Worm (Caenorhabditis elegans): ENCODE results near the gene Y48E1C.2.
A peak's percentile ranks its signal among the peaks of the same experiment; 100 is the strongest.

Gene Y48E1C.2

ce11 chrII:13447668-13448067 is 23.3 kb downstream of the Y48E1C.2 start (continued):
- TF ChIP-seq nhr-47 (tag; optimal IDR thresholded peaks at IDR 0.05): peak; percentile 88
- peak; percentile 78 for TF ChIP-seq xbp-1 (tag; optimal IDR thresholded peaks at IDR 0.05)
- TF ChIP-seq pag-3 (tag; optimal IDR thresholded peaks at IDR 0.05; ENCODE audit: borderline replicate concordance, insufficient read depth): no peak
- peak in 1 of 2 experiments; percentile 92 for TF ChIP-seq mdl-1 (tag; optimal IDR thresholded peaks at IDR 0.05)
- TF ChIP-seq lin-15B (tag; optimal IDR thresholded peaks at IDR 0.05): peak; percentile 91
- TF ChIP-seq lin-39 (tag; optimal IDR thresholded peaks at IDR 0.05): peak; percentile 15
- TF ChIP-seq nhr-20 (tag; optimal IDR thresholded peaks at IDR 0.05): peak; percentile 91
- TF ChIP-seq ces-1 (GFP tag; optimal IDR thresholded peaks at IDR 0.05): no peak
- peak; percentile 81 for TF ChIP-seq fos-1 (tag; optimal IDR thresholded peaks at IDR 0.05)
- TF ChIP-seq lin-35 (GFP tag; optimal IDR thresholded peaks at IDR 0.05): peak; percentile 82 to 90
- TF ChIP-seq ets-5 (GFP tag; IDR thresholded peaks at IDR 0.05): no peak
- peak; percentile 77 for TF ChIP-seq fkh-10 (GFP tag; optimal IDR thresholded peaks at IDR 0.05)
- no peak for TF ChIP-seq zip-4 (GFP tag; optimal IDR thresholded peaks at IDR 0.05)
- TF ChIP-seq nhr-84 (tag; optimal IDR thresholded peaks at IDR 0.05): no peak
- peak; percentile 44 for TF ChIP-seq ama-1 (optimal IDR thresholded peaks at IDR 0.05)
- TF ChIP-seq pax-3 (tag; optimal IDR thresholded peaks at IDR 0.05): peak; percentile 40
- TF ChIP-seq nhr-237 (tag; optimal IDR thresholded peaks at IDR 0.05): peak; percentile 77
- no peak for TF ChIP-seq zag-1 (tag; optimal IDR thresholded peaks at IDR 0.05)
- peak; percentile 85 to 88 for TF ChIP-seq efl-1 (optimal IDR thresholded peaks at IDR 0.05)
- TF ChIP-seq efl-1 (GFP tag; optimal IDR thresholded peaks at IDR 0.05 in 1 of 2): peak; percentile 78 to 97
- TF ChIP-seq jun-1 (tag; optimal IDR thresholded peaks at IDR 0.05): peak; percentile 59
- TF ChIP-seq ceh-90 (tag; optimal IDR thresholded peaks at IDR 0.05): no peak
- no peak for TF ChIP-seq mab-9 (GFP tag; IDR thresholded peaks at IDR 0.05)
- no peak for TF ChIP-seq aly-2 (tag; optimal IDR thresholded peaks at IDR 0.05)
- TF ChIP-seq blmp-1 (tag; optimal IDR thresholded peaks at IDR 0.05): peak; percentile 71
- peak; percentile 93 for TF ChIP-seq skn-1 (tag; optimal IDR thresholded peaks at IDR 0.05)
- no peak for TF ChIP-seq Y116A8C.19 (tag; optimal IDR thresholded peaks at IDR 0.05; ENCODE audit: borderline replicate concordance)
- peak in 2 of 6 experiments; percentile 67 to 80 for TF ChIP-seq elt-3 (tag; optimal IDR thresholded peaks at IDR 0.05)
- peak; percentile 49 for TF ChIP-seq isw-1 (GFP tag; IDR thresholded peaks at IDR 0.05)
- peak; percentile 97 for TF ChIP-seq fkh-8 (tag; optimal IDR thresholded peaks at IDR 0.05)
- TF ChIP-seq nhr-76 (tag; optimal IDR thresholded peaks at IDR 0.05): no peak
- TF ChIP-seq swsn-7 (tag; optimal IDR thresholded peaks at IDR 0.05): peak; percentile 82
- TF ChIP-seq F16B12.6 (tag; optimal IDR thresholded peaks at IDR 0.05): peak; percentile 75
- TF ChIP-seq ceh-88 (GFP tag; IDR thresholded peaks at IDR 0.05): 0 out of 2 replicates have a peak, but pooled peaks have one; percentile 14
- peak; percentile 36 for TF ChIP-seq mef-2 (tag; optimal IDR thresholded peaks at IDR 0.05)
- peak; percentile 86 for TF ChIP-seq nhr-19 (GFP tag; conservative IDR thresholded peaks at IDR 0.05)
- no peak for TF ChIP-seq vab-15 (tag; optimal IDR thresholded peaks at IDR 0.05)
- TF ChIP-seq hlh-4 (tag; optimal IDR thresholded peaks at IDR 0.05): no peak

DNA sequence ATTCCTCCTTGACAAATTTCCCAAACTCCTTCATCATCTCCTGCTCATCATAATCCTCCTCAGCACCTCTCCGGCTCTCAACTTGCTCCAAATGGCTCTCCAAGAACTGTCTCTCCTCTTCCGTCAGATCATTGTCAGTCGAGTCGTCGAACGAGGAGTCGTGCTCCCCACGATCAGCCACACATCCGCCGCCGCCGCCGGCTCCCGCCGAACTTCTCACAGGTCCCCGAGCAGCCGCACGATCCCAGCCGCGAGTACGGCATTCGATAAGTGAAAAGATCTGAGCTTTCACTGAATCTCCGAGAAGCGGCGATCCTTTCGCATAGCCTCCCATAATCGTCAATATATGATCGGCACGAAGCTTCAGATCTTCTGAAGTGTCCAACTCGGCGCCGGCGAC is 27.0 kb downstream of the Y48E1C.2 start:
- TF ChIP-seq nhr-90 (tag; optimal IDR thresholded peaks at IDR 0.05; ENCODE audit: poor library complexity) (no peak), nhr-237 (tag; optimal IDR thresholded peaks at IDR 0.05) (no peak), elt-2 (tag; optimal IDR thresholded peaks at IDR 0.05) (no peak), dsc-1 (tag; optimal IDR thresholded peaks at IDR 0.05) (no peak), lsy-2 (tag; optimal IDR thresholded peaks at IDR 0.05) (no peak), lin-39 (tag; optimal IDR thresholded peaks at IDR 0.05) (no peak), F16B12.6 (tag; optimal IDR thresholded peaks at IDR 0.05) (no peak), aly-2 (tag; optimal IDR thresholded peaks at IDR 0.05) (no peak), ama-1 (optimal IDR thresholded peaks at IDR 0.05) (no peak), C04F5.9 (tag; optimal IDR thresholded peaks at IDR 0.05) (no peak), egl-27 (tag; optimal IDR thresholded peaks at IDR 0.05) (no peak), lin-35 (GFP tag; optimal IDR thresholded peaks at IDR 0.05) (no peak), alr-1 (tag; optimal IDR thresholded peaks at IDR 0.05; ENCODE audit: borderline replicate concordance) (no peak), hpl-2 (GFP tag; optimal IDR thresholded peaks at IDR 0.05) (no peak), swsn-7 (tag; optimal IDR thresholded peaks at IDR 0.05) (no peak), grh-1 (GFP tag; IDR thresholded peaks at IDR 0.05) (no peak), vab-15 (tag; optimal IDR thresholded peaks at IDR 0.05) (no peak)

Measured in whole organism, L1 larva.